Worm (Caenorhabditis elegans): Measurements from ENCODE around the gene sri-4.

sri-4 gene

ce11 chrV:728822-729493, 19.2 kb upstream of the sri-4 start (continued):
- peak; percentile 84 for TF ChIP-seq nhr-20 (tag; optimal IDR thresholded peaks at IDR 0.05)
- TF ChIP-seq vab-15 (tag; optimal IDR thresholded peaks at IDR 0.05), result no peak
- TF ChIP-seq lin-39 (tag; optimal IDR thresholded peaks at IDR 0.05), result no peak
- no peak for TF ChIP-seq fkh-10 (GFP tag; optimal IDR thresholded peaks at IDR 0.05)
- no peak for TF ChIP-seq fkh-4 (tag; optimal IDR thresholded peaks at IDR 0.05; ENCODE audit: borderline replicate concordance)
- TF ChIP-seq isw-1 (GFP tag; IDR thresholded peaks at IDR 0.05), result no peak
- TF ChIP-seq hlh-4 (tag; optimal IDR thresholded peaks at IDR 0.05), result no peak
- peak; percentile 81 for TF ChIP-seq lir-3 (tag; optimal IDR thresholded peaks at IDR 0.05; ENCODE audit: poor library complexity)
- TF ChIP-seq dpl-1 (GFP tag; optimal IDR thresholded peaks at IDR 0.05), result peak in 2 of 3 experiments; percentile 8 to 34
- TF ChIP-seq swsn-7 (tag; optimal IDR thresholded peaks at IDR 0.05), result peak; percentile 39
- no peak for TF ChIP-seq ceh-8 (GFP tag; optimal IDR thresholded peaks at IDR 0.05)
- TF ChIP-seq nhr-12 (tag; optimal IDR thresholded peaks at IDR 0.05), result no peak
- no peak for TF ChIP-seq mef-2 (tag; optimal IDR thresholded peaks at IDR 0.05)
- no peak for TF ChIP-seq unc-62 (GFP tag; optimal IDR thresholded peaks at IDR 0.05)
- TF ChIP-seq unc-30 (tag; optimal IDR thresholded peaks at IDR 0.05), result no peak
- TF ChIP-seq C04F5.9 (tag; optimal IDR thresholded peaks at IDR 0.05), result peak; percentile 44
- TF ChIP-seq skn-1 (tag; optimal IDR thresholded peaks at IDR 0.05), result no peak
- no peak for TF ChIP-seq sox-4 (tag; optimal IDR thresholded peaks at IDR 0.05)
- TF ChIP-seq dsc-1 (tag; optimal IDR thresholded peaks at IDR 0.05), result no peak
- peak in 1 of 2 experiments; percentile 86 for TF ChIP-seq mdl-1 (tag; optimal IDR thresholded peaks at IDR 0.05)
- TF ChIP-seq aly-2 (tag; optimal IDR thresholded peaks at IDR 0.05), result no peak
- no peak for TF ChIP-seq nhr-77 (tag; optimal IDR thresholded peaks at IDR 0.05)
- TF ChIP-seq unc-98 (GFP tag; IDR thresholded peaks at IDR 0.05), result no peak
- peak; percentile 76 for TF ChIP-seq ztf-4 (tag; optimal IDR thresholded peaks at IDR 0.05)
- no peak for TF ChIP-seq alr-1 (tag; optimal IDR thresholded peaks at IDR 0.05; ENCODE audit: borderline replicate concordance)
- TF ChIP-seq efl-3 (GFP tag; optimal IDR thresholded peaks at IDR 0.05), result no peak
- peak; percentile 91 for TF ChIP-seq lin-14 (GFP tag; optimal IDR thresholded peaks at IDR 0.05)
- no peak for TF ChIP-seq fos-1 (tag; optimal IDR thresholded peaks at IDR 0.05)
- peak; percentile 47 for TF ChIP-seq mep-1 (tag; optimal IDR thresholded peaks at IDR 0.05)
- TF ChIP-seq snu-23 (GFP tag; optimal IDR thresholded peaks at IDR 0.05), result peak; percentile 82
- peak in 1 of 2 experiments; percentile 76 for TF ChIP-seq lin-35 (GFP tag; optimal IDR thresholded peaks at IDR 0.05)
- peak in 1 of 2 experiments; percentile 14 for TF ChIP-seq efl-1 (optimal IDR thresholded peaks at IDR 0.05)
- TF ChIP-seq efl-1 (GFP tag; optimal IDR thresholded peaks at IDR 0.05 in 1 of 2), result no peak
- TF ChIP-seq unc-130 (tag; optimal IDR thresholded peaks at IDR 0.05), result peak; percentile 68
- TF ChIP-seq pag-3 (tag; optimal IDR thresholded peaks at IDR 0.05; ENCODE audit: borderline replicate concordance, insufficient read depth), result no peak
- TF ChIP-seq mab-9 (GFP tag; IDR thresholded peaks at IDR 0.05), result no peak
- no peak for TF ChIP-seq hpl-2 (GFP tag; optimal IDR thresholded peaks at IDR 0.05)
- no peak for TF ChIP-seq egl-27 (tag; optimal IDR thresholded peaks at IDR 0.05)
- TF ChIP-seq nhr-19 (GFP tag; conservative IDR thresholded peaks at IDR 0.05), result peak; percentile 93
- TF ChIP-seq sup-37 (GFP tag; optimal IDR thresholded peaks at IDR 0.05), result peak; percentile 40
- peak; percentile 40; the same call in 1 of the 2 replicates for TF ChIP-seq ceh-88 (GFP tag; IDR thresholded peaks at IDR 0.05)
- TF ChIP-seq ceh-90 (tag; optimal IDR thresholded peaks at IDR 0.05), result no peak
- TF ChIP-seq blmp-1 (tag; optimal IDR thresholded peaks at IDR 0.05), result peak; percentile 54
- no peak for TF ChIP-seq snpc-4 (tag; optimal IDR thresholded peaks at IDR 0.05)
- peak; percentile 71 for TF ChIP-seq tbx-2 (tag; optimal IDR thresholded peaks at IDR 0.05)
- no peak for TF ChIP-seq tlp-1 (tag; optimal IDR thresholded peaks at IDR 0.05)
